Worm (Caenorhabditis elegans) whole organism, L1 larva: ENCODE measurements around the gene sre-36.

ENCODE experiments used
- C04F5.9 ChIP-seq: sonication (generic microtip); optimal IDR thresholded peaks from 2 replicates; lab custom pipeline; 2016; ENCODE audit warnings: missing genetic modification characterization, missing compliant biosample characterization
- C16A3.4 ChIP-seq: fragments of 150-350 bp; optimal IDR thresholded peaks from 2 replicates; lab custom pipeline; 2014; ENCODE audit warnings: missing biosample characterization, missing genetic modification characterization
- F16B12.6 ChIP-seq: fragments of 150-350 bp; optimal IDR thresholded peaks from 2 replicates; lab custom pipeline; 2014; ENCODE audit warnings: missing biosample characterization, missing genetic modification characterization
- aly-2 ChIP-seq: fragments of 150-350 bp; optimal IDR thresholded peaks from 2 replicates; lab custom pipeline; 2014; ENCODE audit warnings: missing biosample characterization, missing genetic modification characterization
- ama-1 ChIP-seq: fragments of 150-350 bp; optimal IDR thresholded peaks from 2 replicates; lab custom pipeline; 2014
- ceh-63 ChIP-seq: fragments of 200-800 bp; sonication (Bioruptor generic); optimal IDR thresholded peaks from 2 replicates; lab custom pipeline; 2018; ENCODE audit warnings: mild to moderate bottlenecking, missing genetic modification characterization, missing compliant biosample characterization
- ceh-90 ChIP-seq: sonication (generic microtip); optimal IDR thresholded peaks from 2 replicates; lab custom pipeline; 2016; ENCODE audit warnings: missing genetic modification characterization, missing compliant biosample characterization
- ces-1 ChIP-seq: fragments of 150-350 bp; optimal IDR thresholded peaks from 2 replicates; lab custom pipeline; 2014; ENCODE audit warnings: missing biosample characterization, missing genetic modification reagents, missing genetic modification characterization
- efl-1 ChIP-seq, 4 experiments: fragments of 150-350 bp; optimal IDR thresholded peaks in 3 of 4; peaks in 1 of 4; 1 replicate in 1 of 4; 2 replicates in 3 of 4; lab custom pipeline; 2014; ENCODE audit warnings: missing biosample characterization in 2 of 4, missing genetic modification characterization in 2 of 4, missing genetic modification reagents in 2 of 4
- efl-3 ChIP-seq: fragments of 200-800 bp; sonication (Bioruptor generic); optimal IDR thresholded peaks from 2 replicates; lab custom pipeline; 2018; ENCODE audit warnings: mild to moderate bottlenecking, missing genetic modification characterization, missing compliant biosample characterization
- egl-27 ChIP-seq, 2 experiments: fragments of 150-350 bp in 1 of 2; sonication (generic microtip); optimal IDR thresholded peaks; 3 replicates each; lab custom pipeline; 2017 to 2018; ENCODE audit warnings: missing biosample characterization in 2 of 2, missing genetic modification characterization in 2 of 2, missing genetic modification reagents in 2 of 2
- fkh-10 ChIP-seq: sonication (generic microtip); optimal IDR thresholded peaks from 2 replicates; lab custom pipeline; 2017; ENCODE audit warnings: missing biosample characterization, missing genetic modification reagents, missing genetic modification characterization
- fkh-4 ChIP-seq: sonication (generic microtip); optimal IDR thresholded peaks from 2 replicates; lab custom pipeline; 2016; ENCODE audit warnings: missing compliant biosample characterization, missing genetic modification characterization, borderline replicate concordance
- fkh-8 ChIP-seq: sonication (generic microtip); optimal IDR thresholded peaks from 2 replicates; lab custom pipeline; 2016; ENCODE audit warnings: mild to moderate bottlenecking, missing genetic modification characterization, missing compliant biosample characterization
- fos-1 ChIP-seq: fragments of 150-350 bp; optimal IDR thresholded peaks from 2 replicates; lab custom pipeline; 2014; ENCODE audit warnings: missing biosample characterization, missing genetic modification characterization
- grh-1 ChIP-seq: fragments of 200-800 bp; sonication (Bioruptor generic); IDR thresholded peaks from 2 replicates; pipeline ENCODE4 v1.3.6; 2022; ENCODE audit warnings: missing genetic modification reagents, missing genetic modification characterization, missing compliant biosample characterization
- hlh-17 ChIP-seq: fragments of 200-800 bp; sonication (Bioruptor generic); optimal IDR thresholded peaks from 2 replicates; lab custom pipeline; 2018; ENCODE audit warnings: missing genetic modification characterization, mild to moderate bottlenecking, missing compliant biosample characterization, moderate library complexity, borderline replicate concordance
- irx-1 ChIP-seq: sonication (generic microtip); optimal IDR thresholded peaks from 2 replicates; lab custom pipeline; 2016; ENCODE audit warnings: missing genetic modification characterization, missing compliant biosample characterization
- isw-1 ChIP-seq: fragments of 200-800 bp; sonication (Bioruptor generic); IDR thresholded peaks from 2 replicates; pipeline ENCODE4 v1.3.6; 2022; ENCODE audit warnings: missing genetic modification characterization, missing compliant biosample characterization
- lin-15B ChIP-seq: fragments of 150-350 bp; sonication (generic microtip); optimal IDR thresholded peaks from 3 replicates; lab custom pipeline; 2014; ENCODE audit warnings: missing biosample characterization, missing genetic modification characterization
- lin-35 ChIP-seq, 2 experiments: fragments of 150-350 bp; optimal IDR thresholded peaks; 2 replicates each; lab custom pipeline; 2014; ENCODE audit warnings: missing biosample characterization in 2 of 2, missing genetic modification characterization in 2 of 2, missing genetic modification reagents in 2 of 2
- lir-3 ChIP-seq: sonication (generic microtip); optimal IDR thresholded peaks from 2 replicates; lab custom pipeline; 2016; ENCODE audit warnings: mild to moderate bottlenecking, missing genetic modification characterization, moderate library complexity, missing compliant biosample characterization; ENCODE audit not compliant: poor library complexity
- lsy-2 ChIP-seq, 2 experiments: fragments of 150-350 bp; optimal IDR thresholded peaks; 2 replicates each; lab custom pipeline; 2014; ENCODE audit warnings: missing biosample characterization in 2 of 2, missing genetic modification characterization in 2 of 2
- mep-1 ChIP-seq: fragments of 150-350 bp; optimal IDR thresholded peaks from 2 replicates; lab custom pipeline; 2014; ENCODE audit warnings: missing biosample characterization, missing genetic modification characterization
- nhr-12 ChIP-seq: sonication (generic microtip); optimal IDR thresholded peaks from 2 replicates; lab custom pipeline; 2017; ENCODE audit warnings: missing biosample characterization, missing genetic modification characterization
- nhr-237 ChIP-seq: fragments of 150-350 bp; optimal IDR thresholded peaks from 2 replicates; lab custom pipeline; 2014; ENCODE audit warnings: missing biosample characterization, missing genetic modification characterization
- nhr-77 ChIP-seq: fragments of 150-350 bp; optimal IDR thresholded peaks from 2 replicates; lab custom pipeline; 2014; ENCODE audit warnings: missing biosample characterization, missing genetic modification characterization
- nhr-85 ChIP-seq: sonication (generic microtip); peaks from one replicate; lab custom pipeline; 2016; ENCODE audit warnings: missing genetic modification characterization, inconsistent platforms, missing compliant biosample characterization
- pag-3 ChIP-seq: sonication (generic microtip); optimal IDR thresholded peaks from 2 replicates; lab custom pipeline; 2017; ENCODE audit warnings: missing genetic modification characterization, mild to moderate bottlenecking, missing compliant biosample characterization, antibody characterized with exemption, borderline replicate concordance; ENCODE audit not compliant: insufficient read depth
- pax-3 ChIP-seq: fragments of 200-800 bp; sonication (Bioruptor generic); optimal IDR thresholded peaks from 2 replicates; lab custom pipeline; 2018; ENCODE audit warnings: mild to moderate bottlenecking, missing genetic modification characterization, moderate library complexity, missing compliant biosample characterization
- rnt-1 ChIP-seq: sonication (generic microtip); optimal IDR thresholded peaks from 2 replicates; lab custom pipeline; 2016; ENCODE audit warnings: mild to moderate bottlenecking, missing genetic modification characterization, moderate library complexity, missing compliant biosample characterization
- sup-37 ChIP-seq: fragments of 200-800 bp; sonication (Bioruptor generic); optimal IDR thresholded peaks from 2 replicates; lab custom pipeline; 2018; ENCODE audit warnings: mild to moderate bottlenecking, missing genetic modification characterization, missing compliant biosample characterization
- swsn-7 ChIP-seq: sonication (generic microtip); optimal IDR thresholded peaks from 2 replicates; lab custom pipeline; 2016; ENCODE audit warnings: missing genetic modification characterization, missing compliant biosample characterization
- tlp-1 ChIP-seq: fragments of 150-350 bp; optimal IDR thresholded peaks from 2 replicates; lab custom pipeline; 2014; ENCODE audit warnings: missing biosample characterization, missing genetic modification characterization
- unc-62 ChIP-seq: fragments of 150-350 bp; optimal IDR thresholded peaks from 2 replicates; lab custom pipeline; 2014; ENCODE audit warnings: missing biosample characterization, missing genetic modification reagents, missing genetic modification characterization
- xbp-1 ChIP-seq: sonication (generic microtip); optimal IDR thresholded peaks from 2 replicates; lab custom pipeline; 2016; ENCODE audit warnings: missing genetic modification characterization, missing compliant biosample characterization
- zag-1 ChIP-seq: fragments of 150-350 bp; optimal IDR thresholded peaks from 2 replicates; lab custom pipeline; 2014; ENCODE audit warnings: missing biosample characterization, missing genetic modification characterization
- zip-4 ChIP-seq: fragments of 200-800 bp; sonication (Bioruptor generic); optimal IDR thresholded peaks from 2 replicates; lab custom pipeline; 2018; ENCODE audit warnings: mild to moderate bottlenecking, missing genetic modification characterization, moderate library complexity, missing compliant biosample characterization
- ztf-11 ChIP-seq, 2 experiments: sonication (generic microtip); optimal IDR thresholded peaks; 2 replicates each; lab custom pipeline; 2016 to 2017; ENCODE audit warnings: missing genetic modification characterization in 2 of 2, missing biosample characterization in 1 of 2, missing compliant biosample characterization in 1 of 2
- ztf-4 ChIP-seq: fragments of 150-350 bp; optimal IDR thresholded peaks from 2 replicates; lab custom pipeline; 2014; ENCODE audit warnings: missing biosample characterization, missing genetic modification characterization

sre-36 gene

DNA sequence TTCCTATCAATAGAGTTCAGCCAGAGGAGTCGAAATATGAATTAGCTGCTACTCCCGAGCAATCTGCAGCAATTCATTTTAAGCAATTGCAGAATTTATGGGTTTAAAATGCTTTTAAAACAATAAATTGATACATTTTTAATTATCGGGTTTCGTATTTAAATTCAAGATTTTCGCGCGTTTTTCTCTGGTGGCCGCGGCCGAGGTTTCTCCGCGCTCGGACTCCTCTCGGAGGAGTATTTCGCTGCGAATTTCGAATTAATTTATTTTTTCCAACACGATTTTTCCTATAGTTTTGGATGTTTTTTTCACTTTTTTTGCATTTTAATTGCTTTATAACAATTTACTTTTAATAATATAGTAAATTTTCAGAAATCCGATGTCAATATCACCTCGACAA lies 2.0 kb downstream of the sre-36 start, which contains the start of gene F13A7.14 (continued):
- TF ChIP-seq pag-3 (tag; lab: Kevin White, UChicago): no peak
- no peak for TF ChIP-seq fos-1
- peak; percentile 82 for TF ChIP-seq isw-1
- TF ChIP-seq ztf-11 (tag; optimal IDR thresholded peaks at IDR 0.05; lab: Kevin White, UChicago): peak in 1 of 2 experiments; percentile 98
- TF ChIP-seq lir-3 (tag; lab: Kevin White, UChicago): peak; percentile 96
- peak; percentile 58 for TF ChIP-seq ztf-4 (tag; lab: Kevin White, UChicago)
- TF ChIP-seq xbp-1 (tag; lab: Kevin White, UChicago): peak; percentile 91
- TF ChIP-seq lsy-2 (tag; optimal IDR thresholded peaks at IDR 0.05; lab: Kevin White, UChicago): peak; percentile 79 to 89
- no peak for TF ChIP-seq tlp-1
- TF ChIP-seq aly-2: no peak
- peak; percentile 15 for TF ChIP-seq F16B12.6
- peak; percentile 32 for TF ChIP-seq ceh-63 (GFP tag; lab: Kevin White, UChicago)
- peak; percentile 64 for TF ChIP-seq lin-15B
- TF ChIP-seq fkh-4: peak; percentile 97
- TF ChIP-seq nhr-85 (tag; lab: Kevin White, UChicago): peak; percentile 95
- TF ChIP-seq swsn-7 (tag; lab: Kevin White, UChicago): peak; percentile 89
- peak; percentile 96 for TF ChIP-seq irx-1 (tag; lab: Kevin White, UChicago)
- TF ChIP-seq fkh-10 (GFP tag; lab: Kevin White, UChicago): no peak
- TF ChIP-seq nhr-77 (tag; lab: Kevin White, UChicago): peak; percentile 1
- TF ChIP-seq rnt-1 (tag; lab: Kevin White, UChicago): peak; percentile 99
- TF ChIP-seq unc-62 (GFP tag; lab: Kevin White, UChicago): no peak
- TF ChIP-seq egl-27 (tag; optimal IDR thresholded peaks at IDR 0.05; lab: Kevin White, UChicago): no peak
- no peak for TF ChIP-seq zag-1 (tag; lab: Kevin White, UChicago)
- TF ChIP-seq ces-1 (GFP tag; lab: Kevin White, UChicago): no peak
- peak; percentile 88 for TF ChIP-seq C04F5.9 (tag; lab: Kevin White, UChicago)
- peak; percentile 94 for TF ChIP-seq pax-3 (tag; lab: Kevin White, UChicago)
- peak; percentile 95 for TF ChIP-seq ceh-90 (tag; lab: Kevin White, UChicago)
- peak; percentile 85 for TF ChIP-seq sup-37 (GFP tag; lab: Kevin White, UChicago)
- TF ChIP-seq fkh-8 (tag; lab: Kevin White, UChicago): peak; percentile 77
- TF ChIP-seq lin-35 (GFP tag; optimal IDR thresholded peaks at IDR 0.05; lab: Kevin White, UChicago): peak; percentile 96 to 97
- peak; percentile 67 for TF ChIP-seq hlh-17 (GFP tag; lab: Kevin White, UChicago)

DNA sequence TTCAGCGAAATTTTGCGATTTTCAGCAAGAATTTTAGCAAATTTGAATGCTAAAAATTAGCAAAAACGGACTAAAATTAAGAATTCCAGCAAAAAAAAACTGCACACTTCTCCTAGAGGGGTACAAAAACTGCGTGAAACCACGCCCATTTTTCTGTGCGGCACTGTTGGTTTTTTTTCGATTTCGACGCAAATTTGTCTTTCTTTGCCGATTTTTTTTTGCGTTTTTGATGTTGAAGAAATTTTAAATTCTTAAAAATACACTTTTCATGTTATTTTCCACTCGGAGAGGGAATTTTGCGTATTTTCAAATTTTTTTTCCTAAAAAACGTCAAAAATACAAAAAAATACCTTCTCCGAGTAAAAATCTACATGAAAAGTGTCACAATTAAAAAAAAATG lies 4.5 kb downstream of the sre-36 start, which contains the start of gene syp-1:
Gene syp-1, plus strand, starts transcription at position 301 of the 400 bp plus-strand sequence.
- TF ChIP-seq lir-3 (tag; lab: Kevin White, UChicago) (no peak), mep-1 (no peak), isw-1 (no peak), zip-4 (GFP tag; lab: Kevin White, UChicago) (no peak), ztf-4 (tag; lab: Kevin White, UChicago) (no peak), lin-15B (no peak), nhr-237 (tag; lab: Kevin White, UChicago) (no peak), C16A3.4 (no peak), nhr-12 (tag; lab: Kevin White, UChicago) (no peak), ama-1 (no peak), grh-1 (GFP tag; lab: Robert Waterston, UW) (no peak), nhr-85 (tag; lab: Kevin White, UChicago) (no peak)
- TF ChIP-seq, all 84 proteins: peak for 0

DNA sequence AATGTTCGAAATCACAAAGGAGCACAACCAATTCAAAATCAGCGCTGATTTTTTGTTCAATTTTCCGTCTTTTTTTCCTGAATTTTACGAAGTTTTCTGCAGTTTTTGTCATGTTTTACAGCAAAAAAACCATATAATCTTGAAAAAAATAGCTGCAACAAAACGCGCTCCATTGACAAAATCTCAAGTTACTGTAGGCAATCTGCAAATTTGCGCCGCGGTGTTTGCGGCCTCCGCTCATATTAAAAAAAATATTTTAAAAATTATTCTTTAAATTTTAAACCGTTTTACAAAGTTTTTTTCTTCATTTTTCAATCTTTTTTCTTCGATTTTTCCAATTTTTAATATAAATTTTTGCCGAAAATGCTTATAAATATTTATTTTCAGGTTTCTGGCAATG lies 5.9 kb downstream of the sre-36 start:
- TF ChIP-seq efl-1 (optimal IDR thresholded peaks at IDR 0.05; lab: Kevin White, UChicago): peak in 1 of 2 experiments; percentile 85
- TF ChIP-seq efl-1 (GFP tag; optimal IDR thresholded peaks at IDR 0.05 in 1 of 2; lab: Kevin White, UChicago): no peak
- TF ChIP-seq efl-3 (GFP tag; lab: Kevin White, UChicago): no peak
